Fruit fly (Drosophila melanogaster) whole organism, adult: ENCODE measurements around the gene CG12493.

Experiments used
- CG11617 ChIP-seq: fragments of 200-800 bp; sonication (Bioruptor generic); optimal IDR thresholded peaks from 2 replicates; lab custom pipeline; 2017; ENCODE audit warnings: mild to moderate bottlenecking, missing biosample characterization, missing genetic modification reagents, missing genetic modification characterization
- CG12768 ChIP-seq: fragments of 200-800 bp; sonication (Bioruptor generic); optimal IDR thresholded peaks from 2 replicates; lab custom pipeline; 2017; ENCODE audit warnings: missing biosample characterization, missing genetic modification characterization, mild to moderate bottlenecking, moderate library complexity, missing genetic modification reagents
- CG14711 ChIP-seq: fragments of 200-800 bp; sonication (Bioruptor generic); optimal IDR thresholded peaks from 2 replicates; lab custom pipeline; 2018; ENCODE audit warnings: missing biosample characterization, mild to moderate bottlenecking, missing genetic modification characterization, moderate library complexity
- CG1620 ChIP-seq: fragments of 200-800 bp; sonication (Bioruptor generic); optimal IDR thresholded peaks from 2 replicates; lab custom pipeline; 2016; ENCODE audit warnings: missing biosample characterization, missing genetic modification characterization
- CG33017 ChIP-seq: fragments of 200-800 bp; sonication (Bioruptor generic); optimal IDR thresholded peaks from 2 replicates; lab custom pipeline; 2018; ENCODE audit warnings: missing biosample characterization, mild to moderate bottlenecking, missing genetic modification characterization, moderate library complexity
- CG5204 ChIP-seq: fragments of 200-800 bp; sonication (Bioruptor generic); optimal IDR thresholded peaks from 2 replicates; lab custom pipeline; 2016; ENCODE audit warnings: missing biosample characterization, missing genetic modification characterization
- Clk ChIP-seq: fragments of 200-800 bp; sonication (Bioruptor generic); optimal IDR thresholded peaks from 2 replicates; lab custom pipeline; 2017; ENCODE audit warnings: missing biosample characterization, missing genetic modification characterization
- Crg-1 ChIP-seq: fragments of 200-800 bp; sonication (Bioruptor generic); optimal IDR thresholded peaks from 2 replicates; lab custom pipeline; 2016; ENCODE audit warnings: missing biosample characterization, missing genetic modification characterization
- Mnt ChIP-seq: fragments of 200-800 bp; sonication (Bioruptor generic); optimal IDR thresholded peaks from 2 replicates; lab custom pipeline; 2016; ENCODE audit warnings: missing biosample characterization, mild to moderate bottlenecking, missing genetic modification characterization
- cnc ChIP-seq, 2 experiments: fragments of >200 bp; optimal IDR thresholded peaks; 2 replicates each; lab custom pipeline; 2017
- kay ChIP-seq: fragments of 200-800 bp; sonication (Bioruptor generic); peaks from one replicate; lab custom pipeline; 2016; ENCODE audit warnings: missing biosample characterization, missing genetic modification characterization, borderline replicate concordance
- ovo ChIP-seq: fragments of 200-800 bp; sonication (Bioruptor generic); optimal IDR thresholded peaks from 2 replicates; lab custom pipeline; 2016; ENCODE audit warnings: missing biosample characterization, missing genetic modification characterization
- tj ChIP-seq: fragments of 200-800 bp; sonication (Bioruptor generic); optimal IDR thresholded peaks from 3 replicates; lab custom pipeline; 2017; ENCODE audit warnings: missing biosample characterization, mild to moderate bottlenecking, missing genetic modification characterization, moderate library complexity
- toe ChIP-seq: fragments of 200-800 bp; sonication (Bioruptor generic); optimal IDR thresholded peaks from 2 replicates; lab custom pipeline; 2016; ENCODE audit warnings: missing biosample characterization, missing genetic modification characterization

- TF ChIP-seq Mnt (GFP tag; lab: Kevin White, UChicago) (no peak), CG5204 (GFP tag; lab: Kevin White, UChicago) (no peak), kay (GFP tag; lab: Kevin White, UChicago) (no peak), Clk (GFP tag; lab: Kevin White, UChicago) (no peak), tj (GFP tag; lab: Kevin White, UChicago) (no peak), cnc (optimal IDR thresholded peaks at IDR 0.05; lab: Kevin White, UChicago) (no peak), Crg-1 (GFP tag; lab: Kevin White, UChicago) (no peak), ovo (no peak), CG12768 (no peak), CG1620 (GFP tag; lab: Kevin White, UChicago) (no peak), CG33017 (tag; lab: Kevin White, UChicago) (no peak), CG14711 (tag; lab: Kevin White, UChicago) (no peak), CG11617 (GFP tag; lab: Kevin White, UChicago) (no peak), toe (GFP tag; lab: Kevin White, UChicago) (no peak)
These were observed 43.7 kb downstream of the CG12493 start, which contains the start of gene CG13712 for dm6 chr3L:4709790-4710189.
